Worm (Caenorhabditis elegans) whole organism, L4/young adult: Measurements from ENCODE around the gene C28G1.6.

Source experiments
- W03F9.2 ChIP-seq: fragments of 150-350 bp; optimal IDR thresholded peaks from 2 replicates; lab custom pipeline; 2014; ENCODE audit warnings: missing biosample characterization, missing genetic modification characterization
- dao-5 ChIP-seq: sonication (generic microtip); optimal IDR thresholded peaks from 2 replicates; lab custom pipeline; 2016; ENCODE audit warnings: missing genotype, missing genetic modification characterization, moderate library complexity, missing compliant biosample characterization
- him-1 ChIP-seq: sonication (generic microtip); optimal IDR thresholded peaks from 2 replicates; lab custom pipeline; 2016; ENCODE audit warnings: missing genotype, missing genetic modification reagents, missing genetic modification characterization, missing compliant biosample characterization

C28G1.6 gene

ce11 chrX:8846447-8847237 lies 15.6 kb upstream of the C28G1.6 start, which contains the start of gene C28G1.10:
TSS of gene C28G1.10 (plus strand) at chrX:8847122.
- TF ChIP-seq W03F9.2 (tag; lab: Kevin White, UChicago): no peak

- TF ChIP-seq dao-5 (tag; lab: Kevin White, UChicago) (no peak), W03F9.2 (tag; lab: Kevin White, UChicago) (no peak), him-1 (tag; lab: Kevin White, UChicago) (no peak)
Observed at ce11 chrX:8843988-8844387, 12.9 kb upstream of the C28G1.6 start, which contains the start of gene ubc-23. TSS of gene ubc-23 (plus strand) at chrX:8844288.

ce11 chrX:8838176-8838575 lies 7.1 kb upstream of the C28G1.6 start:
- no peak for TF ChIP-seq W03F9.2 (tag; lab: Kevin White, UChicago)
- peak; percentile 49 for TF ChIP-seq dao-5 (tag; lab: Kevin White, UChicago)
- TF ChIP-seq him-1 (tag; lab: Kevin White, UChicago): no peak

- TF ChIP-seq dao-5 (tag; lab: Kevin White, UChicago) (peak; percentile 92), W03F9.2 (tag; lab: Kevin White, UChicago) (peak; percentile 50), him-1 (tag; lab: Kevin White, UChicago) (peak; percentile 93)
Observed at ce11 chrX:8835887-8836348, 4.9 kb upstream of the C28G1.6 start, which contains the start of gene C28G1.2. TSS of gene C28G1.2 (plus strand) at chrX:8836016.

- TF ChIP-seq dao-5 (tag; lab: Kevin White, UChicago): no peak
- TF ChIP-seq him-1 (tag; lab: Kevin White, UChicago): no peak
- no peak for TF ChIP-seq W03F9.2 (tag; lab: Kevin White, UChicago)
Observed at ce11 chrX:8835405-8835804, 4.3 kb upstream of the C28G1.6 start, which contains the start of gene sec-15. TSS of gene sec-15 (minus strand) at chrX:8835715.

ce11 chrX:8828365-8828764 lies 2.7 kb downstream of the C28G1.6 start, which contains the start of gene rcs-1:
TSS of gene rcs-1 (minus strand) at chrX:8828540.
- no peak for TF ChIP-seq W03F9.2 (tag; lab: Kevin White, UChicago)
- TF ChIP-seq him-1 (tag; lab: Kevin White, UChicago): no peak
- no peak for TF ChIP-seq dao-5 (tag; lab: Kevin White, UChicago)

ce11 chrX:8824437-8824836 lies 6.6 kb downstream of the C28G1.6 start, which contains the start of gene ifd-1:
TSS of gene ifd-1 (minus strand) at chrX:8824448.
- TF ChIP-seq dao-5 (tag; lab: Kevin White, UChicago) (no peak), W03F9.2 (tag; lab: Kevin White, UChicago) (no peak), him-1 (tag; lab: Kevin White, UChicago) (no peak)

ce11 chrX:8820643-8821042 lies 10.4 kb downstream of the C28G1.6 start:
- TF ChIP-seq W03F9.2 (tag; lab: Kevin White, UChicago): no peak
- no peak for TF ChIP-seq him-1 (tag; lab: Kevin White, UChicago)
- TF ChIP-seq dao-5 (tag; lab: Kevin White, UChicago): no peak

ce11 chrX:8819815-8820415 lies 11.1 kb downstream of the C28G1.6 start:
- TF ChIP-seq him-1 (tag; lab: Kevin White, UChicago) (no peak), dao-5 (tag; lab: Kevin White, UChicago) (no peak), W03F9.2 (tag; lab: Kevin White, UChicago) (no peak)

- TF ChIP-seq dao-5 (tag; lab: Kevin White, UChicago) (no peak), him-1 (tag; lab: Kevin White, UChicago) (no peak), W03F9.2 (tag; lab: Kevin White, UChicago) (no peak)
Observed at ce11 chrX:8817929-8818328, 13.1 kb downstream of the C28G1.6 start.

ce11 chrX:8811916-8812315 lies 19.1 kb downstream of the C28G1.6 start, which contains the start of gene cnnm-2:
TSS of gene cnnm-2 (plus strand) at chrX:8812105.
- TF ChIP-seq him-1 (tag; lab: Kevin White, UChicago) (no peak), dao-5 (tag; lab: Kevin White, UChicago) (no peak)

- TF ChIP-seq W03F9.2 (tag; lab: Kevin White, UChicago) (peak; percentile 69), him-1 (tag; lab: Kevin White, UChicago) (peak; percentile 98), dao-5 (tag; lab: Kevin White, UChicago) (peak; percentile 42)
Observed at ce11 chrX:8810908-8811307, 20.2 kb downstream of the C28G1.6 start, which contains the start of gene R04E5.9. TSS of gene R04E5.9 (minus strand) at chrX:8811142.

ce11 chrX:8808740-8809139 lies 22.3 kb downstream of the C28G1.6 start:
- TF ChIP-seq W03F9.2 (tag; lab: Kevin White, UChicago) (no peak), him-1 (tag; lab: Kevin White, UChicago) (no peak), dao-5 (tag; lab: Kevin White, UChicago) (no peak)
